Worm (Caenorhabditis elegans) whole organism, midembryonic: Measurements from ENCODE around the gene C29F3.3.

ENCODE experiments used
- T22C8.4 ChIP-seq: fragments of 200-800 bp; sonication (Bioruptor generic); IDR thresholded peaks from 2 replicates; pipeline ENCODE4 v1.3.6; 2022; ENCODE audit warnings: missing genetic modification characterization, missing compliant biosample characterization
- cog-1 ChIP-seq: sonication (generic microtip); optimal IDR thresholded peaks from 2 replicates; lab custom pipeline; 2016; ENCODE audit warnings: missing genetic modification characterization, missing compliant biosample characterization
- flt-1 ChIP-seq: fragments of 200-800 bp; sonication (Bioruptor generic); IDR thresholded peaks from 2 replicates; pipeline ENCODE4 v1.3.6; 2022; ENCODE audit warnings: missing genetic modification characterization, missing compliant biosample characterization
- klf-2 ChIP-seq: fragments of 200-800 bp; sonication (Bioruptor generic); conservative IDR thresholded peaks from 2 replicates; pipeline ENCODE4 v1.3.6; 2022; ENCODE audit warnings: missing genetic modification reagents, missing genetic modification characterization, missing compliant biosample characterization
- ref-1 ChIP-seq: fragments of 200-800 bp; sonication (Bioruptor generic); conservative IDR thresholded peaks from 2 replicates; pipeline ENCODE4 v1.3.6; 2022; ENCODE audit warnings: missing genetic modification reagents, missing genetic modification characterization, missing compliant biosample characterization
- ztf-29 ChIP-seq: fragments of 200-800 bp; sonication (Bioruptor generic); IDR thresholded peaks from 2 replicates; pipeline ENCODE4 v1.3.6; 2022; ENCODE audit warnings: missing genetic modification reagents, missing genetic modification characterization, missing compliant biosample characterization

- no peak for TF ChIP-seq ztf-29
- TF ChIP-seq klf-2 (GFP tag; lab: Robert Waterston, UW), result no peak
- TF ChIP-seq flt-1 (GFP tag; lab: Robert Waterston, UW), result no peak
- TF ChIP-seq cog-1 (tag; lab: Kevin White, UChicago), result no peak
- TF ChIP-seq T22C8.4 (GFP tag; lab: Robert Waterston, UW), result no peak
- TF ChIP-seq ref-1 (GFP tag; lab: Robert Waterston, UW), result no peak
Measured at ce11 chrV:15305502-15305901, 41.7 kb downstream of the C29F3.3 start, which contains the start of gene T26H8.5.
